Fruit fly (Drosophila melanogaster) whole organism, adult: ENCODE results near the gene CG32700.

Experiments
- CG12768 ChIP-seq: fragments of 200-800 bp; sonication (Bioruptor generic); optimal IDR thresholded peaks from 2 replicates; lab custom pipeline; 2017; ENCODE audit warnings: missing biosample characterization, missing genetic modification characterization, mild to moderate bottlenecking, moderate library complexity, missing genetic modification reagents
- Crg-1 ChIP-seq: fragments of 200-800 bp; sonication (Bioruptor generic); optimal IDR thresholded peaks from 2 replicates; lab custom pipeline; 2016; ENCODE audit warnings: missing biosample characterization, missing genetic modification characterization
- cnc ChIP-seq, 2 experiments: fragments of >200 bp; optimal IDR thresholded peaks; 2 replicates each; lab custom pipeline; 2017
- kay ChIP-seq: fragments of 200-800 bp; sonication (Bioruptor generic); peaks from one replicate; lab custom pipeline; 2016; ENCODE audit warnings: missing biosample characterization, missing genetic modification characterization, borderline replicate concordance
- ovo ChIP-seq: fragments of 200-800 bp; sonication (Bioruptor generic); optimal IDR thresholded peaks from 2 replicates; lab custom pipeline; 2016; ENCODE audit warnings: missing biosample characterization, missing genetic modification characterization
- pad ChIP-seq: fragments of 200-800 bp; sonication (Bioruptor generic); optimal IDR thresholded peaks from 3 replicates; lab custom pipeline; 2017; ENCODE audit warnings: missing biosample characterization, missing genetic modification characterization, mild to moderate bottlenecking, moderate library complexity, missing genetic modification reagents
- toe ChIP-seq: fragments of 200-800 bp; sonication (Bioruptor generic); optimal IDR thresholded peaks from 2 replicates; lab custom pipeline; 2016; ENCODE audit warnings: missing biosample characterization, missing genetic modification characterization

- TF ChIP-seq toe (GFP tag; lab: Kevin White, UChicago) (no peak), Crg-1 (peak; percentile 20), CG12768 (GFP tag; lab: Kevin White, UChicago) (peak; percentile 37), cnc (optimal IDR thresholded peaks at IDR 0.05; lab: Kevin White, UChicago) (no peak), ovo (GFP tag; lab: Kevin White, UChicago) (no peak), kay (peak; percentile 41), pad (GFP tag; lab: Kevin White, UChicago) (peak; percentile 53)
These were observed 84.5 kb downstream of the CG32700 start for dm6 chrX:9466150-9466549.
